Worm (Caenorhabditis elegans): Measurements from ENCODE around the gene nhr-168.

DNA sequence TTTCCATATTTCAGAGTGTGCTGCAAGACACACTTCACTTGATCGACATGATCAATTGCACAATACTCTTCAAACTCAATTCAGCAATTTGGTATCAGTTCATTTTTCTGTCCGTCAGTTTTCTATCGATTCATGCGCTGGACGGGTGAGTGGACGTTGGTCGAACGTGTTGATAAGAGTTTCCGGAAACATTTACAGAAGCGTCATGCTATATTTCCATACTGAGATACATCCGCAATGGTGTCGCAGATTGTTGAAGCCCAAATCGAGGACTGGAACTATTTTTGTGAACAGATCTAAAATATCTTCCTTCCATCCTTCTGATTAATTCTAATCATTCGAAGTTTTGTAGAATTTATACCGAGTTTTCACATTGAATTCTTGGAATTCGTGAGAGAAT, 36.0 kb upstream of the nhr-168 start:
- no peak for TF ChIP-seq flt-1 (GFP tag; IDR thresholded peaks at IDR 0.05)
- no peak for TF ChIP-seq tra-4 (tag; optimal IDR thresholded peaks at IDR 0.05)
- TF ChIP-seq ama-1 (optimal IDR thresholded peaks at IDR 0.05), result no peak

All from whole organism, early embryonic.